Worm (Caenorhabditis elegans): ENCODE data around the gene Y116F11B.2.

- no peak for TF ChIP-seq him-1 (tag; optimal IDR thresholded peaks at IDR 0.05)
- no peak for TF ChIP-seq W03F9.2 (tag; optimal IDR thresholded peaks at IDR 0.05)
Measured at ce11 chrV:19822093-19822492, 21.2 kb upstream of the Y116F11B.2 start, which contains the start of gene Y116F11B.17.

All from whole organism, L4/young adult.